Worm (Caenorhabditis elegans) whole organism, L3 larva: ENCODE measurements around the gene alx-1.

Source experiments
- ama-1 ChIP-seq: fragments of 150-350 bp; optimal IDR thresholded peaks from 2 replicates; lab custom pipeline; 2018
- ceh-16 ChIP-seq: sonication (generic microtip); optimal IDR thresholded peaks from 2 replicates; lab custom pipeline; 2017; ENCODE audit warnings: missing biosample characterization, missing genetic modification characterization
- ceh-9 ChIP-seq: sonication (generic microtip); optimal IDR thresholded peaks from 2 replicates; lab custom pipeline; 2018; ENCODE audit warnings: missing biosample characterization, missing genetic modification characterization
- egl-27 ChIP-seq: sonication (generic microtip); optimal IDR thresholded peaks from 4 replicates; lab custom pipeline; 2017; ENCODE audit warnings: missing biosample characterization, missing genetic modification reagents, missing genetic modification characterization
- elt-2 ChIP-seq: sonication (generic microtip); optimal IDR thresholded peaks from 2 replicates; lab custom pipeline; 2016; ENCODE audit warnings: missing genetic modification reagents, mild to moderate bottlenecking, missing genetic modification characterization, missing compliant biosample characterization
- elt-3 ChIP-seq, 3 experiments: fragments of 150-350 bp in 1 of 3; sonication (generic microtip) in 2 of 3; optimal IDR thresholded peaks; 2 replicates in 2 of 3; 4 replicates in 1 of 3; lab custom pipeline; 2014 to 2017; ENCODE audit warnings: missing biosample characterization in 3 of 3, missing genetic modification characterization in 3 of 3
- fkh-10 ChIP-seq: sonication (generic microtip); optimal IDR thresholded peaks from 2 replicates; lab custom pipeline; 2017; ENCODE audit warnings: missing biosample characterization, missing genetic modification reagents, missing genetic modification characterization
- fkh-2 ChIP-seq: fragments of 150-350 bp; optimal IDR thresholded peaks from 2 replicates; lab custom pipeline; 2014; ENCODE audit warnings: missing biosample characterization, missing genetic modification reagents, missing genetic modification characterization
- fos-1 ChIP-seq: fragments of 150-350 bp; optimal IDR thresholded peaks from 2 replicates; lab custom pipeline; 2014; ENCODE audit warnings: missing biosample characterization, missing genetic modification characterization
- hmg-11 ChIP-seq: sonication (generic microtip); optimal IDR thresholded peaks from 2 replicates; lab custom pipeline; 2016; ENCODE audit warnings: missing genetic modification characterization, missing compliant biosample characterization
- jun-1 ChIP-seq: fragments of 150-350 bp; optimal IDR thresholded peaks from 2 replicates; lab custom pipeline; 2014; ENCODE audit warnings: missing biosample characterization, missing genetic modification reagents, missing genetic modification characterization
- lin-15B ChIP-seq: fragments of 150-350 bp; optimal IDR thresholded peaks from 2 replicates; lab custom pipeline; 2014; ENCODE audit warnings: missing biosample characterization, missing genetic modification characterization
- lin-39 ChIP-seq: fragments of 150-350 bp; optimal IDR thresholded peaks from 2 replicates; lab custom pipeline; 2018; ENCODE audit warnings: missing biosample characterization, missing genetic modification reagents, missing genetic modification characterization
- mdl-1 ChIP-seq: fragments of 150-350 bp; optimal IDR thresholded peaks from 2 replicates; lab custom pipeline; 2014; ENCODE audit warnings: missing biosample characterization, missing genetic modification characterization
- nfya-1 ChIP-seq: sonication (generic microtip); optimal IDR thresholded peaks from 2 replicates; lab custom pipeline; 2017; ENCODE audit warnings: missing genetic modification characterization, mild to moderate bottlenecking, missing compliant biosample characterization, antibody characterized with exemption, moderate library complexity; ENCODE audit not compliant: insufficient read depth
- nhr-11 ChIP-seq: fragments of 150-350 bp; optimal IDR thresholded peaks from 2 replicates; lab custom pipeline; 2014; ENCODE audit warnings: missing biosample characterization, missing genetic modification characterization
- nhr-23 ChIP-seq: fragments of 150-350 bp; optimal IDR thresholded peaks from 2 replicates; lab custom pipeline; 2014; ENCODE audit warnings: missing biosample characterization, missing genetic modification reagents, missing genetic modification characterization
- nhr-237 ChIP-seq: fragments of 150-350 bp; optimal IDR thresholded peaks from 2 replicates; lab custom pipeline; 2014; ENCODE audit warnings: missing biosample characterization, missing genetic modification characterization
- nhr-25 ChIP-seq: sonication (generic microtip); optimal IDR thresholded peaks from 2 replicates; lab custom pipeline; 2017; ENCODE audit warnings: missing biosample characterization, missing genetic modification characterization
- nhr-43 ChIP-seq: sonication (generic microtip); optimal IDR thresholded peaks from 2 replicates; lab custom pipeline; 2016; ENCODE audit warnings: mild to moderate bottlenecking, missing genetic modification characterization, missing compliant biosample characterization; ENCODE audit not compliant: poor library complexity, severe bottlenecking
- nhr-76 ChIP-seq: fragments of 150-350 bp; sonication (generic microtip); optimal IDR thresholded peaks from 5 replicates; lab custom pipeline; 2014; ENCODE audit warnings: missing biosample characterization, missing genetic modification characterization
- nhr-77 ChIP-seq: fragments of 150-350 bp; optimal IDR thresholded peaks from 2 replicates; lab custom pipeline; 2014; ENCODE audit warnings: missing biosample characterization, missing genetic modification characterization
- pha-4 ChIP-seq: fragments of 150-350 bp; optimal IDR thresholded peaks from 2 replicates; lab custom pipeline; 2014; ENCODE audit warnings: missing biosample characterization, missing genetic modification reagents, missing genetic modification characterization
- sea-2 ChIP-seq: fragments of 150-350 bp; sonication (generic microtip); optimal IDR thresholded peaks from 4 replicates; lab custom pipeline; 2014; ENCODE audit warnings: missing biosample characterization, missing genetic modification reagents, missing genetic modification characterization
- skn-1 ChIP-seq: fragments of 150-350 bp; optimal IDR thresholded peaks from 2 replicates; lab custom pipeline; 2014; ENCODE audit warnings: missing biosample characterization, missing genetic modification characterization
- tbx-2 ChIP-seq: sonication (generic microtip); optimal IDR thresholded peaks from 2 replicates; lab custom pipeline; 2016; ENCODE audit warnings: mild to moderate bottlenecking, missing genetic modification characterization, missing compliant biosample characterization
- unc-39 ChIP-seq: sonication (generic microtip); optimal IDR thresholded peaks from 4 replicates; lab custom pipeline; 2017; ENCODE audit warnings: missing biosample characterization, missing genetic modification characterization
- zag-1 ChIP-seq: fragments of 150-350 bp; optimal IDR thresholded peaks from 2 replicates; lab custom pipeline; 2014; ENCODE audit warnings: missing biosample characterization, missing genetic modification characterization

alx-1 gene

DNA sequence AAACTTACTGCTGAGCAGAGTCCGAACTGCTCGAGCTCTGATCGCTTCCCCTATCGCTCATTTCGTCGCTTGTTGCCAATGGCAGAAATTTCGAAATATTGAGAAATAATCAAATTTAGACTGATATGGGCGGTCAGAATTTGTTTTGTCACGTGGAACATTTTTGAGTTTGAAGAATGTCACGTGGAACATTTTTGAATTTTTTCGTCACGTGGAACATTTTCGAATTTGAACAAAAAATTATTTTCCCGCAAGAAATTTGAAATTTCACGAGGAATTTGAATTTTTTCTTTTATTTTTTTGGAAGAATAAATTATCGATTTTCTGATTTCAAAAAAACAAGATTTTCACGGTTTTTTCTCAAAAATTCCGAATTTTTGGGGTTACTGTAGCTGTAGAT, 53.0 kb downstream of the alx-1 start, which contains the start of gene fbxa-155:
Gene fbxa-155 (minus strand): TSS at position 101 of the 400 bp plus-strand sequence.
- TF ChIP-seq nhr-237 (tag; lab: Kevin White, UChicago) (no peak), zag-1 (tag; lab: Kevin White, UChicago) (no peak), elt-3 (tag; optimal IDR thresholded peaks at IDR 0.05; lab: Kevin White, UChicago) (no peak), ceh-9 (no peak), mdl-1 (tag; lab: Kevin White, UChicago) (no peak), unc-39 (tag; lab: Kevin White, UChicago) (no peak), nhr-43 (tag; lab: Kevin White, UChicago) (no peak), ama-1 (lab: Kevin White, UChicago) (no peak), skn-1 (tag; lab: Kevin White, UChicago) (no peak), lin-39 (tag; lab: Kevin White, UChicago) (no peak), sea-2 (no peak), nhr-77 (tag; lab: Kevin White, UChicago) (no peak), tbx-2 (no peak), nhr-76 (tag; lab: Kevin White, UChicago) (no peak), nhr-25 (tag; lab: Kevin White, UChicago) (no peak), jun-1 (tag; lab: Kevin White, UChicago) (no peak), fkh-2 (tag; lab: Kevin White, UChicago) (no peak), nfya-1 (tag; lab: Kevin White, UChicago) (no peak)

DNA sequence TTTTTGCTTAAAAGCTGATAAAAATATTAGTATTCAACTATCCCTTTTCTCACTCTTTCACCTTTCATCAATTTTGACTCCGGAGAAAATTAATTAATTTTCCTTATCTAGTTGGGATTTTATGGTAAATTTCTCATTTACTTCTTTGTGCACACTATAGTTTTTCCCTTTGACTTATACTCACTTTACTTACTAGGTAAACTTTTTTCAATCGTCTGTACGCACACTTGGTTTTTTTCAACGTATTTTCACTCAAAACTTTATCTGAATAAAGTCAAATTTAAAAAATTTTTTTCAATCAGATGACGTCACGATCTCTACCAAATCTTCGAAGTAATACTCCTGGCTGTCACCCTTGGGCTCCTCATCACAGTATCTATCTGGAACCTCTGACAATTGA, 55.0 kb downstream of the alx-1 start, which contains the start of gene C05B5.16:
Gene C05B5.16 (plus strand): TSS at position 301 of the 400 bp plus-strand sequence.
- TF ChIP-seq egl-27 (tag; lab: Kevin White, UChicago) (no peak), elt-2 (tag; lab: Kevin White, UChicago) (no peak), fkh-10 (GFP tag; lab: Kevin White, UChicago) (no peak), ceh-9 (no peak), hmg-11 (tag; lab: Kevin White, UChicago) (no peak), fos-1 (tag; lab: Kevin White, UChicago) (no peak), lin-15B (tag; lab: Kevin White, UChicago) (no peak), pha-4 (tag; lab: Kevin White, UChicago) (no peak), nfya-1 (tag; lab: Kevin White, UChicago) (no peak), skn-1 (tag; lab: Kevin White, UChicago) (no peak), nhr-23 (tag; lab: Kevin White, UChicago) (no peak), jun-1 (tag; lab: Kevin White, UChicago) (no peak), ceh-16 (tag; lab: Kevin White, UChicago) (no peak), nhr-11 (no peak), mdl-1 (tag; lab: Kevin White, UChicago) (no peak)
